Worm (Caenorhabditis elegans) whole organism, late embryonic: Measurements from ENCODE around the gene ZK899.6.
"Not testable (repeated sequence)": the region's sequence is repeated elsewhere in the genome, so short reads cannot be mapped to it uniquely, and the experiment has no call there.

Experiments
- nfya-1 ChIP-seq: sonication (generic microtip); optimal IDR thresholded peaks from 2 replicates; lab custom pipeline; 2017; ENCODE audit warnings: missing genetic modification characterization, mild to moderate bottlenecking, missing compliant biosample characterization, antibody characterized with exemption, moderate library complexity
- unc-55 ChIP-seq: sonication (generic microtip); optimal IDR thresholded peaks from 2 replicates; lab custom pipeline; 2017; ENCODE audit warnings: missing biosample characterization, missing genetic modification reagents, missing genetic modification characterization
- ztf-16 ChIP-seq: sonication (generic microtip); optimal IDR thresholded peaks from 2 replicates; lab custom pipeline; 2017; ENCODE audit warnings: missing genetic modification characterization, missing compliant biosample characterization

DNA sequence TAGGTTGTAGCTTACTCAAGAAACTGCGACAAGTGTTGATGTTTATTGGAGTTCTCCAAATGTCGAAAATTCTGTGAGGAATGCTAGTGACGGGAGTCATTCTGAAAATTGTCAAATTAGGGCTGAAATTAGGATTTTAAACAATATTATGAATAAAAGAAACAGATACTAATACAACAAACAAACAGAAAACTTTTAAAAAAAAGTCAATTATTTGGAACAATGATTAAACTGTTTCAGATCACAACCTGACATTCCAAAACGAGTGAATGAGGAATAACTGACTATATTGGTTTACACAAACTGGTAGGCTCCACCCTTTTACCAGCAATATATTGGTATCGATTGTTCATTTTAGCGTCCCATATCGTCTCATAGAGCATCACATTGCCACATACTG lies 2.3 kb upstream of the ZK899.6 start, which contains the start of gene ZK899.5:
- TF ChIP-seq nfya-1 (tag; lab: Kevin White, UChicago); unc-55; ztf-16 (tag; lab: Kevin White, UChicago): not testable (repeated sequence)
